Fruit fly (Drosophila melanogaster): ENCODE results near the gene Irk3.

DNA sequence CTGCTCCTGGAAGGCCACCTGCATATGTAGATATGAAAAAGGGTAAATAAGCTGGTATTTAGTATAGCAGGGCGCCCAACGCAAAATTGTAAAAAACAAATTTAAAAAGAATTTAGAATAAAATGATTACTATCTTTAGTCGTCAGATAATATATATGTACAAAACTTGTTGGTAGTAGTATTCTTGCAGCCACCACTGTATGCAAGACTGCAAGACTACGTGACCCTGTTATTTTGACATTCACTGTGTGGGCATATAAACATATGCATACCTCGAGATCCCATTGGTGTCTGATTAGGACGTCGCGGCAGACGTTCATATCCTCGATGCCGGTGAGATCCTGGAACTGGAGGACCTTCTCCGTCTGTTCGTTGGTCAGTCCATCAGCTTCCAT, 5.7 kb downstream of the Irk3 start:
- no peak for TF ChIP-seq CTCF (optimal IDR thresholded peaks at IDR 0.05)
- no peak for TF ChIP-seq CG8478 (optimal IDR thresholded peaks at IDR 0.05)
